Worm (Caenorhabditis elegans) whole organism, mixed stage, embryonic: ENCODE data around the gene T28F3.11.

Experiments
- blmp-1 ChIP-seq: fragments of 150-350 bp; optimal IDR thresholded peaks from 2 replicates; lab custom pipeline; 2014; ENCODE audit warnings: missing biosample characterization, missing genetic modification characterization
- lsy-2 ChIP-seq: fragments of 150-350 bp; optimal IDR thresholded peaks from 2 replicates; lab custom pipeline; 2014; ENCODE audit warnings: missing biosample characterization, missing genetic modification characterization
- snpc-4 ChIP-seq: fragments of 150-350 bp; optimal IDR thresholded peaks from 2 replicates; lab custom pipeline; 2014; ENCODE audit warnings: missing biosample characterization, missing genetic modification characterization
- sptf-1 ChIP-seq: sonication (generic microtip); optimal IDR thresholded peaks from 2 replicates; lab custom pipeline; 2017; ENCODE audit warnings: mild to moderate bottlenecking, missing genetic modification characterization, moderate library complexity, missing compliant biosample characterization

- no peak for TF ChIP-seq blmp-1 (tag; lab: Kevin White, UChicago)
- TF ChIP-seq snpc-4: no peak
- TF ChIP-seq sptf-1 (tag; lab: Kevin White, UChicago): no peak
- TF ChIP-seq lsy-2 (tag; lab: Kevin White, UChicago): no peak
Observed at ce11 chrIV:17277459-17278173, 13.9 kb downstream of the T28F3.11 start.
